Worm (Caenorhabditis elegans) whole organism, L4/young adult: ENCODE data around the gene ZK673.2.
A peak's percentile ranks its signal among the peaks of the same experiment; 100 is the strongest.
"Not testable (repeated sequence)": the region's sequence is repeated elsewhere in the genome, so short reads cannot be mapped to it uniquely, and the experiment has no call there.

Experiments used
- W03F9.2 ChIP-seq: fragments of 150-350 bp; optimal IDR thresholded peaks from 2 replicates; lab custom pipeline; 2014; ENCODE audit warnings: missing biosample characterization, missing genetic modification characterization
- dao-5 ChIP-seq: sonication (generic microtip); optimal IDR thresholded peaks from 2 replicates; lab custom pipeline; 2016; ENCODE audit warnings: missing genotype, missing genetic modification characterization, moderate library complexity, missing compliant biosample characterization
- him-1 ChIP-seq: sonication (generic microtip); optimal IDR thresholded peaks from 2 replicates; lab custom pipeline; 2016; ENCODE audit warnings: missing genotype, missing genetic modification reagents, missing genetic modification characterization, missing compliant biosample characterization

ZK673.2 gene

ce11 chrII:10447348-10448316 is at the start of gene ZK673.2:
Gene ZK673.2 (plus strand): TSS chrII:10448266.
- no peak for TF ChIP-seq dao-5 (tag; lab: Kevin White, UChicago)
- no peak for TF ChIP-seq him-1
- no peak for TF ChIP-seq W03F9.2 (tag; lab: Kevin White, UChicago)

DNA sequence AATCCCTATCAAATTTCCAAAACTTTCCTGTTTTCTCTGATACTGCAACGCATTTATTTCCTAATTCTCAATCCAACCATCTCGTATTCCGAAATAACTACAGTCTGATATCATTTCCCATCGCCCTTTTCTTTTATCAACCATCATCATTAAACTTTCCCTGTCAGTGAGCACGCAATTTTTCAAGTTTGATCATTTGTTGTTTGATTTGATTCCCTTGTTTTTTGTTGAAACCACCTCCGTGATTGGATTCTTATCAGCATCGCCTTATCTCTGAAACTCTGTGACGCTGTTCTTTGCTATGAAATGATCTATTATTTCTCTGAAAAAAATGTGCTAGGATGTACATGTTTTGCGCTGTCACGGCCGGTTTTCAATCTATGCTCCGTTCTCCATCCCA is 45.1 kb upstream of the ZK673.2 start:
- TF ChIP-seq him-1 = no peak
- no peak for TF ChIP-seq W03F9.2 (tag; lab: Kevin White, UChicago)
- no peak for TF ChIP-seq dao-5 (tag; lab: Kevin White, UChicago)

- TF ChIP-seq W03F9.2 (tag; lab: Kevin White, UChicago) (no peak), dao-5 (tag; lab: Kevin White, UChicago) (no peak)
Measured at ce11 chrII:10410989-10411388, 37.1 kb upstream of the ZK673.2 start, which contains the start of gene E04D5.5. Gene E04D5.5 (plus strand): TSS chrII:10411289.

DNA sequence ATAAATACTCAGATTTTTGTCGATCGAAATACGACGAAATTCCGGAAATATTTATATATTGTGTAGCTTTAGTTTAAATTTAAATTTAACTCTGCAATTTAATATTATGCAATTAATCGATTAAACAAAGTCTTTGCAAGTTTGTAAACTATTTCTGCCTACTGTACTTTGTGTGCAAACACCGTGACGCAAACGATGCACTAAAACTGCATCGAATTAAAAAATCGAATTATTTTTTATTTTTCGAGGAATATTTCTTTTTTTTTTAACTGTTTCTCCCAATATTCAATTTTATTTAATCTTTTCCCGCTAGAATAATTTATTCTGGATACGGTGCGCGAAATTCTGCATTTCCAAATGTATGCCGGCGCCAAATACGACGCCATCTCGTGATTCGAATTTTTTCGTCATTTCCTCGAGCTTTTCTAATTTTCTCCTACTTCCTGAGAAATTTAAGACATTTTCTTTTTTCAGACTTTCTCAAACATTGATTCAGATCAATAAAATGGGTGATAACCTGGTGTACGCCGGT is 31.7 kb upstream of the ZK673.2 start, which contains the start of gene eif-2A:
TSS of gene eif-2A (plus strand) at position 469 of the 532 bp plus-strand sequence.
- TF ChIP-seq dao-5 (tag; lab: Kevin White, UChicago) (no peak), W03F9.2 (tag; lab: Kevin White, UChicago) (peak; percentile 15)

DNA sequence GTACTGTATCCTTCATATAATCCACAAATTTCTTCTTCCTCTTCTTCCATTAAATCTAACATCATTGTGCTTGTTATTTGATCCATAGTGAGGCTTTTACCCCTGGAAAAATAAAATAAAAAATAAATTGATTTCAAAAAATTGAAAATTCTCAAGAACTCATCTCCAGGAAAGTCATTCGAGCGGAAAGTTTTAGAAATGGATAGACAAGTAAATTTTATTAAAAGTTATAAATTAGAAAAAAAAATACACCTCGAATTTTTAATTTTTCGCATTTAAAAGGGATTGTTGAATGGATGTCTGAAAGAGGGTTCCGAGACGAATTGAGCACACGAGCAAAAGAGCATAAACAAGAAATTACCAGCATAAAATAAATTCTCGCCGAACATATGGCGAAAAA is 26.1 kb upstream of the ZK673.2 start, which contains the start of gene frpr-21:
TSS of gene frpr-21 (minus strand) at position 101 of the 400 bp plus-strand sequence.
- no peak for TF ChIP-seq W03F9.2 (tag; lab: Kevin White, UChicago)
- TF ChIP-seq dao-5 (tag; lab: Kevin White, UChicago) = no peak
- TF ChIP-seq him-1 = no peak

DNA sequence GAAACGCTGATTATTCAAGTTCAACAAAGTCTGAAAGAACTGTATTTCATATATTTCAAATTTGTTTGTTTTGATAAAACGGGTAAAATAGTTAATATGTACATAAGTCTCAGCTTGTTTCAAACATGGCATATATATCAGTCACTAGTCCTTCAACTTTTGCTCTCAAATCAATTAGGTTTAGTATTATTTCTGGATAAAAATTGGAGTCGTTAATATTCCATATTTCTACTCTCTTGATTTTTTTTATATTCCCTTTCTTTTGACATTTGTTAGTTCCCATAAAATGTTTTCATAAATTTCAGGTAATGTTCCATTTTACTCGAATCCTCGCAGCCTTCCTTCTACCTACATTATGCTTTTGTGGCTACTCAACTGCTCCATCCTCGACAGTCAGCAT is 12.2 kb upstream of the ZK673.2 start, which contains the start of gene cut-4:
TSS of gene cut-4 (plus strand) at position 301 of the 400 bp plus-strand sequence.
- no peak for TF ChIP-seq dao-5 (tag; lab: Kevin White, UChicago)
- no peak for TF ChIP-seq W03F9.2 (tag; lab: Kevin White, UChicago)
- no peak for TF ChIP-seq him-1

- TF ChIP-seq dao-5 (tag; lab: Kevin White, UChicago) (no peak), him-1 (no peak), W03F9.2 (tag; lab: Kevin White, UChicago) (no peak)
Measured at ce11 chrII:10437840-10438239, 10.2 kb upstream of the ZK673.2 start.

- no peak for TF ChIP-seq him-1
- TF ChIP-seq dao-5 (tag; lab: Kevin White, UChicago) = no peak
- no peak for TF ChIP-seq W03F9.2 (tag; lab: Kevin White, UChicago)
Measured at ce11 chrII:10439976-10440375, 8.1 kb upstream of the ZK673.2 start, which contains the start of gene E04D5.4. Gene E04D5.4 (plus strand): TSS chrII:10440276.

DNA sequence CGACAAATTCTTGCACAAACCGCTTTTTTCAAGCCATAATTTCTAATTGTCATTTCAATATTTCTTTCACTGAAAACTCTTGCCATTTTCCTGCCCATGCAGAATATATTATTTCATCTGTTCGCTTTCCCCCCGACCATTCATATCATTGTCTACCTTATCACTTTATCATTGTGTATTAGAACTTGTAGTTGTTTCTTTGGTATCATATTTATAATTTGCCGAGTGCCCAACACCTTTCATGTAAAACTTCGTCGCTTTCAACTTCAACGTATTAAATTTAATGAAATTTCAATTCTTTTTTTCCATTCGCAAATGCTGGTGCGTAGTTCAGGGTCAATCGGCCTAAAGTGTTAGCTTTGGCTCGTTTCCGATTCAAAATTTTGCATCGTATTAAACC is 5.2 kb upstream of the ZK673.2 start, which contains the start of gene ZK673.1:
TSS of gene ZK673.1 (plus strand) at position 301 of the 400 bp plus-strand sequence.
- TF ChIP-seq dao-5 (tag; lab: Kevin White, UChicago); him-1; W03F9.2 (tag; lab: Kevin White, UChicago): not testable (repeated sequence)

- TF ChIP-seq him-1 (no peak), W03F9.2 (tag; lab: Kevin White, UChicago) (no peak), dao-5 (tag; lab: Kevin White, UChicago) (no peak)
Measured at ce11 chrII:10443898-10444297, 4.2 kb upstream of the ZK673.2 start.

ce11 chrII:10444971-10445707 is 2.9 kb upstream of the ZK673.2 start:
- TF ChIP-seq him-1 (no peak), W03F9.2 (tag; lab: Kevin White, UChicago) (no peak), dao-5 (tag; lab: Kevin White, UChicago) (no peak)

ce11 chrII:10445738-10446137 is 2.3 kb upstream of the ZK673.2 start:
- TF ChIP-seq W03F9.2 (tag; lab: Kevin White, UChicago) = no peak
- TF ChIP-seq him-1 = no peak
- no peak for TF ChIP-seq dao-5 (tag; lab: Kevin White, UChicago)

ce11 chrII:10446300-10446699 is 1.8 kb upstream of the ZK673.2 start:
- TF ChIP-seq W03F9.2 (tag; lab: Kevin White, UChicago) = peak; percentile 13
- TF ChIP-seq dao-5 (tag; lab: Kevin White, UChicago) = no peak
- TF ChIP-seq him-1 = no peak
